Worm (Caenorhabditis elegans): ENCODE measurements around the gene ndua-1.

ce11 chrV:20879069-20879667 is 27.5 kb upstream of the ndua-1 start, which contains the start of gene unc-80:
- TF ChIP-seq unc-62 (GFP tag; optimal IDR thresholded peaks at IDR 0.05) (no peak), nhr-43 (tag; optimal IDR thresholded peaks at IDR 0.05; ENCODE audit: poor library complexity, severe bottlenecking) (no peak), unc-39 (tag; optimal IDR thresholded peaks at IDR 0.05) (no peak), ztf-4 (tag; optimal IDR thresholded peaks at IDR 0.05) (no peak), nhr-77 (tag; optimal IDR thresholded peaks at IDR 0.05) (no peak), R02D3.7 (tag; optimal IDR thresholded peaks at IDR 0.05) (no peak)

All from whole organism, L3 larva.